Worm (Caenorhabditis elegans) whole organism, L1 larva: ENCODE results near the gene Y54H5A.2.

Experiments
- efl-1 ChIP-seq, 4 experiments: fragments of 150-350 bp; optimal IDR thresholded peaks in 3 of 4; peaks in 1 of 4; 1 replicate in 1 of 4; 2 replicates in 3 of 4; lab custom pipeline; 2014; ENCODE audit warnings: missing biosample characterization in 2 of 4, missing genetic modification characterization in 2 of 4, missing genetic modification reagents in 2 of 4
- egl-27 ChIP-seq, 2 experiments: fragments of 150-350 bp in 1 of 2; sonication (generic microtip); optimal IDR thresholded peaks; 3 replicates each; lab custom pipeline; 2017 to 2018; ENCODE audit warnings: missing biosample characterization in 2 of 2, missing genetic modification characterization in 2 of 2, missing genetic modification reagents in 2 of 2
- elt-3 ChIP-seq, 6 experiments: fragments of 150-350 bp in 1 of 6; sonication (generic microtip); optimal IDR thresholded peaks; 2 replicates each; lab custom pipeline; 2017 to 2018; ENCODE audit warnings: missing biosample characterization in 6 of 6, missing genetic modification characterization in 6 of 6, inconsistent platforms in 1 of 6
- fos-1 ChIP-seq: fragments of 150-350 bp; optimal IDR thresholded peaks from 2 replicates; lab custom pipeline; 2014; ENCODE audit warnings: missing biosample characterization, missing genetic modification characterization
- nhr-12 ChIP-seq: sonication (generic microtip); optimal IDR thresholded peaks from 2 replicates; lab custom pipeline; 2017; ENCODE audit warnings: missing biosample characterization, missing genetic modification characterization
- nhr-20 ChIP-seq: sonication (generic microtip); optimal IDR thresholded peaks from 2 replicates; lab custom pipeline; 2016; ENCODE audit warnings: mild to moderate bottlenecking, missing genetic modification characterization, missing compliant biosample characterization
- pag-3 ChIP-seq: sonication (generic microtip); optimal IDR thresholded peaks from 2 replicates; lab custom pipeline; 2017; ENCODE audit warnings: missing genetic modification characterization, mild to moderate bottlenecking, missing compliant biosample characterization, antibody characterized with exemption, borderline replicate concordance; ENCODE audit not compliant: insufficient read depth
- pqm-1 ChIP-seq: sonication (generic microtip); optimal IDR thresholded peaks from 3 replicates; lab custom pipeline; 2017; ENCODE audit warnings: missing biosample characterization, missing genetic modification characterization
- ztf-11 ChIP-seq, 2 experiments: sonication (generic microtip); optimal IDR thresholded peaks; 2 replicates each; lab custom pipeline; 2016 to 2017; ENCODE audit warnings: missing genetic modification characterization in 2 of 2, missing biosample characterization in 1 of 2, missing compliant biosample characterization in 1 of 2
- ztf-4 ChIP-seq: fragments of 150-350 bp; optimal IDR thresholded peaks from 2 replicates; lab custom pipeline; 2014; ENCODE audit warnings: missing biosample characterization, missing genetic modification characterization

DNA sequence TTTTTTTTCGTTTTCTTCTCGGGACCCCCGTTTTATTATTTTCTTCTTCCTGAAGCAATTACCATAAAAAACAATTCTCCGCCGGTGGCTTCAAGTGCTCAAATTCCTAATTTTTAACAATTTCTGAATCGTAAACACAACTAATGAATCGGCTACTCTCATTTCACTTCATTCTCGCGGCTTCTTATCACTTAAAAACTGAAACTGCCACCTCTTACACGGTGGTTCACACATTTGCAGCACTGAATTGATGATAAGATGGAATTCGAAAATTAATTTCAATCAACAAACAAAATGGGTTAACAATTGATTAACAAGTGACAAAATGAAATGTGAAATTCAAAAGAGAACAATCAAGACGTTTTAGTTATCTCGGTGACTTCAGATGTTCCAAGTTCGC, 12.3 kb downstream of the Y54H5A.2 start:
- no peak for TF ChIP-seq ztf-11 (tag; optimal IDR thresholded peaks at IDR 0.05; lab: Kevin White, UChicago)
- no peak for TF ChIP-seq pqm-1
- no peak for TF ChIP-seq nhr-12 (tag; lab: Kevin White, UChicago)
- no peak for TF ChIP-seq nhr-20 (tag; lab: Kevin White, UChicago)
- no peak for TF ChIP-seq fos-1 (tag; lab: Kevin White, UChicago)
- TF ChIP-seq pag-3 (tag; lab: Kevin White, UChicago) = no peak
- TF ChIP-seq egl-27 (tag; optimal IDR thresholded peaks at IDR 0.05; lab: Kevin White, UChicago) = no peak
- no peak for TF ChIP-seq elt-3 (tag; optimal IDR thresholded peaks at IDR 0.05; lab: Kevin White, UChicago)
- TF ChIP-seq ztf-4 = no peak
- no peak for TF ChIP-seq efl-1 (optimal IDR thresholded peaks at IDR 0.05; lab: Kevin White, UChicago)
- peak in 1 of 2 experiments; percentile 59 for TF ChIP-seq efl-1 (GFP tag; optimal IDR thresholded peaks at IDR 0.05 in 1 of 2; lab: Kevin White, UChicago)
